Worm (Caenorhabditis elegans) whole organism, mixed stage, embryonic: ENCODE measurements around the gene nhr-61.

Experiments
- ces-1 ChIP-seq: fragments of 150-350 bp; optimal IDR thresholded peaks from 2 replicates; lab custom pipeline; 2014; ENCODE audit warnings: missing biosample characterization, missing genetic modification reagents, missing genetic modification characterization
- elt-3 ChIP-seq: fragments of 150-350 bp; optimal IDR thresholded peaks from 2 replicates; lab custom pipeline; 2014; ENCODE audit warnings: missing biosample characterization, missing genetic modification characterization
- lsy-2 ChIP-seq: fragments of 150-350 bp; optimal IDR thresholded peaks from 2 replicates; lab custom pipeline; 2014; ENCODE audit warnings: missing biosample characterization, missing genetic modification characterization
- nhr-28 ChIP-seq: fragments of 150-350 bp; optimal IDR thresholded peaks from 2 replicates; lab custom pipeline; 2014; ENCODE audit warnings: missing biosample characterization, missing genetic modification characterization
- nhr-76 ChIP-seq: sonication (generic microtip); optimal IDR thresholded peaks from 2 replicates; lab custom pipeline; 2017; ENCODE audit warnings: missing biosample characterization, missing genetic modification characterization
- pha-4 ChIP-seq: fragments of 150-350 bp; optimal IDR thresholded peaks from 2 replicates; lab custom pipeline; 2018; ENCODE audit warnings: missing biosample characterization, missing genetic modification reagents, missing genetic modification characterization
- unc-62 ChIP-seq: fragments of 150-350 bp; optimal IDR thresholded peaks from 2 replicates; lab custom pipeline; 2014; ENCODE audit warnings: missing biosample characterization, missing genetic modification reagents, missing genetic modification characterization

DNA sequence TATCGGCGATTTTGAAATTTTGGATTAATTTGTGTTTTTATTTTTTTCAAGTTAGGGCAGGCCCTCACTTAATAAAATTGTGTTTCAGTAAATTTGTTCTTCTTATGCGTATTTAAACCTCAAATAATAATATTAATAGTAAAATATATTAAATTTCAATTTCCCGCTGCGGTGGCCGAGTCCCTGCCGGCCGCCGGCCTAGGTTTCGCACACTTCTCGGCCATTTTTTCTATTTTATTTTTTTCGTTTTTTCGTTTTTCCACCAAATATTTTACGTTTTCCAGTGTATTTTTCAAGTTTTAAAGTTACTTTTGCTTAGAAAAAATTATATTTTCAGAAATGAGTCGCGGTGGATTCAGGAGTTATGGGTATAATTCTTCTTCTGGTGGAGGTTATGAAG, 38.6 kb upstream of the nhr-61 start, which contains the start of gene rbm-28:
- no peak for TF ChIP-seq unc-62 (GFP tag; lab: Kevin White, UChicago)
- TF ChIP-seq elt-3: no peak
- no peak for TF ChIP-seq nhr-76 (tag; lab: Kevin White, UChicago)
- TF ChIP-seq lsy-2: no peak
- peak; percentile 33 for TF ChIP-seq ces-1 (GFP tag; lab: Kevin White, UChicago)
- no peak for TF ChIP-seq nhr-28 (tag; lab: Kevin White, UChicago)
- TF ChIP-seq pha-4 (tag; lab: Kevin White, UChicago): no peak
